Worm (Caenorhabditis elegans) whole organism, mixed stage, embryonic: ENCODE measurements around the gene pqn-10.

Source experiments
- mls-2 ChIP-seq: sonication (generic microtip); optimal IDR thresholded peaks from 2 replicates; lab custom pipeline; 2016; ENCODE audit warnings: mild to moderate bottlenecking, missing genetic modification characterization, moderate library complexity, missing compliant biosample characterization
- snpc-4 ChIP-seq: fragments of 150-350 bp; optimal IDR thresholded peaks from 2 replicates; lab custom pipeline; 2014; ENCODE audit warnings: missing biosample characterization, missing genetic modification characterization
- unc-62 ChIP-seq: fragments of 150-350 bp; optimal IDR thresholded peaks from 2 replicates; lab custom pipeline; 2014; ENCODE audit warnings: missing biosample characterization, missing genetic modification reagents, missing genetic modification characterization

ce11 chrIII:6499102-6499501 lies 28.9 kb upstream of the pqn-10 start:
- TF ChIP-seq mls-2 (tag; lab: Kevin White, UChicago): no peak
- TF ChIP-seq unc-62 (GFP tag; lab: Kevin White, UChicago): no peak
- no peak for TF ChIP-seq snpc-4
